Worm (Caenorhabditis elegans): ENCODE measurements around the gene C45G9.14.

C45G9.14 gene

DNA sequence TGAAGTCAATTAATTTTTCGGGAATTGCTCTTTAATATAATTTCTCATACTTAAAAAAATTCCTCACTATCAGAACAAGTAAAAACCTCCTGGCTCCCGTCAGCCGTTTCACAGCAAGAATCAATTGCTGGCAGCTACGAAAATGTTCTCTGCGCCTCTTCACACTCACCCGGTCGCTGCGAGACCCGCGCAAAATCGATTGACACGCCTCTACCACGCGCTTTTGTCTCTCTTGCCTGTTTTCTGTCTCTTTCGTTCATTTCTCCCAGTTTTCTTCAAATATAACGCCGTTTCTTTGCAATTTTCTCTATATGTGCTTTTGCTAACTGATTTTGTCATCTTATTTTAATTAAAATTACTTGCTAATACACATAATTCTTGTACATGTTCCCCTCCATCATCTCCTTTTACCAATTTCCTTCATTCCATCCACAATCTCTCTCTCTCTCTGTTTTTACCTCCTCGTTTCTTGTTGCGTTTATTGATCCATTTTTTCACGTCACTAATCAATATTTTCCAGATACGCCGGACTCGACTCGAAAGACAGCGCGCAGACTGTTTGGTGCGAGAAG, 20.3 kb upstream of the C45G9.14 start, which contains the start of gene pcf-11 (continued):
- TF ChIP-seq ztf-4 (tag; optimal IDR thresholded peaks at IDR 0.05) (no peak), ceh-16 (tag; optimal IDR thresholded peaks at IDR 0.05) (no peak), ztf-11 (tag; optimal IDR thresholded peaks at IDR 0.05) (no peak), lsy-12 (tag; optimal IDR thresholded peaks at IDR 0.05) (no peak), egl-27 (tag; optimal IDR thresholded peaks at IDR 0.05) (no peak), ZK546.5 (tag; optimal IDR thresholded peaks at IDR 0.05) (no peak), nhr-12 (tag; optimal IDR thresholded peaks at IDR 0.05) (no peak), ceh-9 (tag; optimal IDR thresholded peaks at IDR 0.05) (no peak), ama-1 (optimal IDR thresholded peaks at IDR 0.05) (peak; percentile 31), daf-12 (tag; optimal IDR thresholded peaks at IDR 0.05) (no peak)

DNA sequence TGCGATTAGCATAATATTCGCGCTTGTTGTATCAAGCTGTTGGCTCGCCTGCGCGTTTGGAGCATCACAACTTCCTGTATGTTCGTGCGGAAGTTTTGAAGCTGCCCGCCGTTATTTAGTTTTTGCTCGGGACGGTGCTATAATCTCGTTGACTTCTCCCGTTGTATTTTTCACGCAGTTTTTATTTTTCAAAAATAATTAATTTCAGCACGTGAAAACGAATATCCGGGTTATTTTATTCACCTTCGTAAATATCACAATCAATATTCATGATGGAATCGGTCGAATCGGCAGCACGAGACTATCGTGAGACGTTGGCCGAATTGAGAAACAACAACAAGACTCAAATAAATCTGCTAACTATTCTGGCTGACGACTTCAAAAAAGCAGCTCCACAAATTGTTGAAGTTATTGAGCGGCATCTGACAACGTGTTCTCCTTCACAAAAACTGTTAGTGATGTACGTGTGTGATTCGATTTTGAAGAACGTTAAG, 19.6 kb upstream of the C45G9.14 start:
- TF ChIP-seq nfya-1 (tag; optimal IDR thresholded peaks at IDR 0.05; ENCODE audit: insufficient read depth) (peak; percentile 12), ceh-9 (tag; optimal IDR thresholded peaks at IDR 0.05) (no peak), ceh-16 (tag; optimal IDR thresholded peaks at IDR 0.05) (no peak), pha-4 (tag; optimal IDR thresholded peaks at IDR 0.05) (peak; percentile 71), nhr-25 (tag; optimal IDR thresholded peaks at IDR 0.05) (peak; percentile 68), ama-1 (optimal IDR thresholded peaks at IDR 0.05) (peak; percentile 98), lsy-12 (tag; optimal IDR thresholded peaks at IDR 0.05) (peak; percentile 46), elt-2 (tag; optimal IDR thresholded peaks at IDR 0.05) (peak; percentile 30), nhr-23 (tag; optimal IDR thresholded peaks at IDR 0.05) (peak; percentile 16), pqm-1 (tag; optimal IDR thresholded peaks at IDR 0.05) (no peak), tbx-2 (tag; optimal IDR thresholded peaks at IDR 0.05) (peak; percentile 16), nhr-43 (tag; optimal IDR thresholded peaks at IDR 0.05; ENCODE audit: poor library complexity, severe bottlenecking) (peak; percentile 86)

DNA sequence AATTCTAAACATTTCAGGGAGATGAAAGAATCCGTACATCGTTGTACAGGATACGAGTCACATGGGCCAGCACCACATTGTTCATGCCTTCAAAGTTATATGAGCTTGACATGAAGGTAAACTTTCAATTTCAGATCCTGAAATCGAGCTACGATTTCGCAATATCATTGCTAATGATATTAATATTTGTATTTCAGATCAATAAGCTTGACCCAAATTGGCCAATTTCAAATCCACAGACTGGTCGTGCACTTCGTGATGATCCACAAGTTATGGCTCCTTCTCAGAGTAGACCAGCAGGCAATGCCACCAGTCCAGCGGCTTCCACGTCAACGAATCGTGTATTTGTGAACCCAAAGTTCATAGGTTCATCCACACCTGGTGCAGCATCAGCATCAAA, 18.4 kb upstream of the C45G9.14 start:
- TF ChIP-seq ceh-28 (tag; optimal IDR thresholded peaks at IDR 0.05), result no peak
- TF ChIP-seq lsy-12 (tag; optimal IDR thresholded peaks at IDR 0.05), result no peak

DNA sequence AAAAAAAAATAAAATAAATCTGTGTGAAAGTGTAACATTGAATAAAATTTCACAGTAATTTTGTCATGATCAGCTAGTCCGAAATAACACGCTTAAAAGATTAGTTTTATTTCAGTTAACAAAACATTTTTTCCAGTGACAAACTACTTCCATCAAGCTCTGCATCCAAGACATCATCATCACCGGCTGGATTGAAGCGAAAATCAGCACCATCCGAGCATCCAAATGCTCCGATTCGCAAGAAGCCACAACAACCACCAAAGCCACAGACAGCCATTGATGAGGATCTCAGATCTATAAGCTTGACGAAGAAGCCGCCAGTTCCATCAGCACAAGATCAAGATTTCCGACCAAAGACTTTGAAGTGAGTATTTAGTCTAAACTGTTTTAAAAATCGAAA, 17.6 kb upstream of the C45G9.14 start:
- TF ChIP-seq nhr-25 (tag; optimal IDR thresholded peaks at IDR 0.05) (no peak), fkh-10 (GFP tag; optimal IDR thresholded peaks at IDR 0.05) (no peak), ceh-16 (tag; optimal IDR thresholded peaks at IDR 0.05) (no peak), daf-12 (tag; optimal IDR thresholded peaks at IDR 0.05) (no peak)

DNA sequence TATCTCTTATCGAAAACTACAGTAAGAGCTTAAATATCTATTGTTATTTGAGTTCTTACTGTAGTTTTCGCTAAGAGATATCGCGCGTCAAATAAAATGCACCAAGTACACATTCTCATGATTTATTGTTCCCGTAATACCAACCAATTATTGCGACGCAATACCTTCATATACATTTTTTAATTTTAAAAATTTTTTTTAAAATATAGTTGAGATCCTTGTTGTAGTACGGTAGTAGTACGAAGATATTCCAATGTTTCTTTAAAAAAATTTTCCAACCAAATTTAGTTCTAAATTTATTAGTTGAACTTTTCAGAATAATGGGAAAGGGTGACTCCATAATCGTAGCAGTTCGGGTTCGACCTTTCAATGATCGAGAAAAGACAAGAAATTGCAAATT, 14.2 kb upstream of the C45G9.14 start, which contains the start of gene klp-6:
TSS of gene klp-6 (plus strand) at position 301 of the 400 bp plus-strand sequence.
- TF ChIP-seq lin-39 (tag; optimal IDR thresholded peaks at IDR 0.05) (no peak), fkh-2 (tag; optimal IDR thresholded peaks at IDR 0.05) (no peak), nhr-28 (tag; optimal IDR thresholded peaks at IDR 0.05) (no peak), pqm-1 (tag; optimal IDR thresholded peaks at IDR 0.05) (no peak), egl-27 (tag; optimal IDR thresholded peaks at IDR 0.05) (no peak), aly-2 (tag; optimal IDR thresholded peaks at IDR 0.05) (no peak), jun-1 (tag; optimal IDR thresholded peaks at IDR 0.05) (no peak), unc-39 (tag; optimal IDR thresholded peaks at IDR 0.05) (no peak), pha-4 (tag; optimal IDR thresholded peaks at IDR 0.05) (no peak), ztf-4 (tag; optimal IDR thresholded peaks at IDR 0.05) (no peak), zag-1 (tag; optimal IDR thresholded peaks at IDR 0.05) (no peak), eor-1 (tag; optimal IDR thresholded peaks at IDR 0.05) (no peak), egl-5 (tag; optimal IDR thresholded peaks at IDR 0.05) (no peak), ceh-9 (tag; optimal IDR thresholded peaks at IDR 0.05) (no peak), fos-1 (tag; optimal IDR thresholded peaks at IDR 0.05) (no peak), mdl-1 (tag; optimal IDR thresholded peaks at IDR 0.05) (no peak), nhr-237 (tag; optimal IDR thresholded peaks at IDR 0.05) (no peak), daf-12 (tag; optimal IDR thresholded peaks at IDR 0.05) (no peak), nhr-76 (tag; optimal IDR thresholded peaks at IDR 0.05) (no peak)
